Fruit fly (Drosophila melanogaster) whole organism, pupa: ENCODE measurements around the gene Edem2.

Experiments used
- CG10348 ChIP-seq: fragments of 200-800 bp; sonication (Bioruptor generic); IDR thresholded peaks from 2 replicates; pipeline ENCODE4 v1.3.6; 2022; ENCODE audit warnings: missing biosample characterization, missing genetic modification characterization
- CG13204 ChIP-seq: fragments of 200-800 bp; sonication (Bioruptor generic); optimal IDR thresholded peaks from 2 replicates; lab custom pipeline; 2018; ENCODE audit warnings: missing biosample characterization, mild to moderate bottlenecking, missing genetic modification characterization, moderate library complexity
- CG32121 ChIP-seq: fragments of 200-800 bp; sonication (Bioruptor generic); IDR thresholded peaks from 2 replicates; pipeline ENCODE4 v1.3.6; 2022; ENCODE audit warnings: missing biosample characterization, missing genetic modification characterization
- CG34367 ChIP-seq: fragments of 200-800 bp; sonication (Bioruptor generic); optimal IDR thresholded peaks from 2 replicates; lab custom pipeline; 2018; ENCODE audit warnings: missing biosample characterization, mild to moderate bottlenecking, missing genetic modification characterization
- CG4496 ChIP-seq: fragments of 200-800 bp; sonication (Bioruptor generic); IDR thresholded peaks from 3 replicates; pipeline ENCODE4 v1.3.6; 2022; ENCODE audit warnings: missing biosample characterization, missing genetic modification characterization
- CG8159 ChIP-seq: fragments of 200-800 bp; sonication (Bioruptor generic); optimal IDR thresholded peaks from 3 replicates; lab custom pipeline; 2018; ENCODE audit warnings: missing biosample characterization, mild to moderate bottlenecking, missing genetic modification characterization, moderate library complexity
- D1 ChIP-seq: fragments of 200-800 bp; sonication (Bioruptor generic); optimal IDR thresholded peaks from 2 replicates; lab custom pipeline; 2018; ENCODE audit warnings: missing biosample characterization, mild to moderate bottlenecking, missing genetic modification characterization, moderate library complexity
- Ets98B ChIP-seq: fragments of 200-800 bp; sonication (Bioruptor generic); IDR thresholded peaks from 2 replicates; pipeline ENCODE4 v1.3.6; 2022; ENCODE audit warnings: missing biosample characterization, missing genetic modification characterization
- Pif1A ChIP-seq: fragments of 200-800 bp; sonication (Bioruptor generic); optimal IDR thresholded peaks from 3 replicates; lab custom pipeline; 2016; ENCODE audit warnings: missing biosample characterization, missing genetic modification characterization
- Pif1B ChIP-seq: fragments of 200-800 bp; sonication (Bioruptor generic); optimal IDR thresholded peaks from 3 replicates; lab custom pipeline; 2016; ENCODE audit warnings: missing biosample characterization, missing genetic modification characterization
- fd96Ca ChIP-seq: fragments of 200-800 bp; sonication (Bioruptor generic); IDR thresholded peaks from 3 replicates; pipeline ENCODE4 v1.3.6; 2022; ENCODE audit warnings: missing biosample characterization, missing genetic modification characterization

dm6 chr2L:13191052-13191678, 836 bp upstream of the Edem2 start:
- TF ChIP-seq CG8159 (tag; lab: Kevin White, UChicago) (no peak), CG32121 (GFP tag; lab: Robert Waterston, UW) (no peak), Pif1A (GFP tag; lab: Kevin White, UChicago) (no peak), CG13204 (no peak), Pif1B (GFP tag; lab: Kevin White, UChicago) (no peak), Ets98B (GFP tag; lab: Robert Waterston, UW) (no peak), CG4496 (GFP tag; lab: Robert Waterston, UW) (no peak), CG10348 (GFP tag; lab: Robert Waterston, UW) (no peak), D1 (tag; lab: Kevin White, UChicago) (no peak), CG34367 (tag; lab: Kevin White, UChicago) (no peak), fd96Ca (no peak)
